2 fruit fly cellular contexts compared by ENCODE assay signal in genomic region chr3R:21330542-21330941, dm6.
TF ChIP-seq lines count a peak whose summit lies in the region.

No protein-coding gene starts in this region.

TF ChIP-seq in whole organism, embryonic, 481 proteins besides CTCF, POLR2A, EP300 and RAD21 (continued from another document and continues in another):
- TF ChIP-seq trh (GFP tag; optimal IDR thresholded peaks at IDR 0.05; lab: Kevin White, UChicago): peak; percentile 23
- TF ChIP-seq CG17385 (GFP tag; optimal IDR thresholded peaks at IDR 0.05; lab: Kevin White, UChicago): peak; percentile 61
- TF ChIP-seq CG31441 (GFP tag; IDR thresholded peaks at IDR 0.05; lab: Robert Waterston, UW): peak; percentile 41; the same call in 1 of the 2 replicates
- TF ChIP-seq CG34376 (GFP tag; optimal IDR thresholded peaks at IDR 0.05; lab: Kevin White, UChicago): no peak
- peak; percentile 61; the same call in 1 of the 2 replicates for TF ChIP-seq ap (GFP tag; IDR thresholded peaks at IDR 0.05; lab: Robert Waterston, UW)
- no peak for TF ChIP-seq CG15479 (GFP tag; optimal IDR thresholded peaks at IDR 0.05; lab: Kevin White, UChicago)
- TF ChIP-seq CG17361 (GFP tag; IDR thresholded peaks at IDR 0.05; lab: Robert Waterston, UW): 0 out of 3 replicates have a peak, but pooled peaks have one; percentile 41
- TF ChIP-seq CG15011 (GFP tag; optimal IDR thresholded peaks at IDR 0.05; lab: Kevin White, UChicago): no peak
- no peak; the same call in 1 of the 2 replicates for TF ChIP-seq sob (GFP tag; IDR thresholded peaks at IDR 0.05; lab: Robert Waterston, UW)
- TF ChIP-seq onecut (GFP tag; IDR thresholded peaks at IDR 0.05; lab: Robert Waterston, UW): peak; percentile 54
- TF ChIP-seq CG10979 (tag; optimal IDR thresholded peaks at IDR 0.05; lab: Kevin White, UChicago): peak; percentile 73
- peak; percentile 17 for TF ChIP-seq CG10462 (GFP tag; optimal IDR thresholded peaks at IDR 0.05; lab: Kevin White, UChicago)
- peak; percentile 60 for TF ChIP-seq CG10959 (GFP tag; IDR thresholded peaks at IDR 0.05; lab: Robert Waterston, UW)
- TF ChIP-seq ftz-f1 (GFP tag; optimal IDR thresholded peaks at IDR 0.05; lab: Kevin White, UChicago): no peak
- peak; percentile 23 to 59 for TF ChIP-seq Hr51 (GFP tag; optimal IDR thresholded peaks at IDR 0.05; lab: Kevin White, UChicago)
- peak; percentile 63 for TF ChIP-seq Hand (GFP tag; optimal IDR thresholded peaks at IDR 0.05; lab: Kevin White, UChicago)
- TF ChIP-seq luna (GFP tag; optimal IDR thresholded peaks at IDR 0.05; lab: Kevin White, UChicago): no peak
- TF ChIP-seq inv (GFP tag; IDR thresholded peaks at IDR 0.05; lab: Robert Waterston, UW; ENCODE audit: partially characterized antibody): no peak
- no peak for TF ChIP-seq CG8944 (GFP tag; optimal IDR thresholded peaks at IDR 0.05; lab: Kevin White, UChicago)
- TF ChIP-seq CG6654 (GFP tag; optimal IDR thresholded peaks at IDR 0.05; lab: Kevin White, UChicago): peak; percentile 1
- no peak for TF ChIP-seq stwl (tag; optimal IDR thresholded peaks at IDR 0.05; lab: Kevin White, UChicago)
- no peak for TF ChIP-seq lmd (GFP tag; IDR thresholded peaks at IDR 0.05; lab: Robert Waterston, UW)
- no peak for TF ChIP-seq B-H2 (GFP tag; optimal IDR thresholded peaks at IDR 0.05; lab: Kevin White, UChicago)
- TF ChIP-seq Side (GFP tag; optimal IDR thresholded peaks at IDR 0.05; lab: Kevin White, UChicago): peak; percentile 39
- peak; percentile 54 for TF ChIP-seq CG2678 (tag; optimal IDR thresholded peaks at IDR 0.05; lab: Kevin White, UChicago)
- TF ChIP-seq CG5953 (GFP tag; IDR thresholded peaks at IDR 0.05; lab: Robert Waterston, UW): no peak
- TF ChIP-seq Rx (GFP tag; IDR thresholded peaks at IDR 0.05; lab: Robert Waterston, UW): no peak
- TF ChIP-seq Oli (tag; optimal IDR thresholded peaks at IDR 0.05; lab: Kevin White, UChicago): peak; percentile 62
- peak; percentile 42 for TF ChIP-seq CG18619 (GFP tag; optimal IDR thresholded peaks at IDR 0.05; lab: Kevin White, UChicago)
- TF ChIP-seq sisA (GFP tag; IDR thresholded peaks at IDR 0.05; lab: Robert Waterston, UW): no peak
- TF ChIP-seq CG10543 (GFP tag; optimal IDR thresholded peaks at IDR 0.05; lab: Kevin White, UChicago): no peak
- no peak for TF ChIP-seq HLHmδ (GFP tag; optimal IDR thresholded peaks at IDR 0.05; lab: Kevin White, UChicago)
- TF ChIP-seq sna (GFP tag; IDR thresholded peaks at IDR 0.05; lab: Robert Waterston, UW; ENCODE audit: partially characterized antibody): no peak
- no peak for TF ChIP-seq lbe (GFP tag; optimal IDR thresholded peaks at IDR 0.05; lab: Kevin White, UChicago)
- peak; percentile 52; the same call in 1 of the 2 replicates for TF ChIP-seq Atf6 (GFP tag; IDR thresholded peaks at IDR 0.05; lab: Robert Waterston, UW)
- TF ChIP-seq kay (GFP tag; optimal IDR thresholded peaks at IDR 0.05; lab: Kevin White, UChicago): no peak
- TF ChIP-seq lov (optimal IDR thresholded peaks at IDR 0.05; lab: Kevin White, UChicago): no peak
- TF ChIP-seq lov (GFP tag; IDR thresholded peaks at IDR 0.05; lab: Robert Waterston, UW): 0 out of 3 replicates have a peak, but pooled peaks have one; percentile 60
- peak; percentile 76 for TF ChIP-seq CG1603 (tag; optimal IDR thresholded peaks at IDR 0.05; lab: Kevin White, UChicago)
- TF ChIP-seq CG13287 (GFP tag; IDR thresholded peaks at IDR 0.05; lab: Robert Waterston, UW; ENCODE audit: partially characterized antibody): no peak
- TF ChIP-seq CG6272 (GFP tag; IDR thresholded peaks at IDR 0.05; lab: Robert Waterston, UW): no peak
- no peak for TF ChIP-seq CG14441 (GFP tag; IDR thresholded peaks at IDR 0.05; lab: Robert Waterston, UW)
- no peak for TF ChIP-seq fru (optimal IDR thresholded peaks at IDR 0.05; lab: Kevin White, UChicago)
- no peak for TF ChIP-seq grn (GFP tag; optimal IDR thresholded peaks at IDR 0.05; lab: Kevin White, UChicago)
- TF ChIP-seq pb (GFP tag; optimal IDR thresholded peaks at IDR 0.05; lab: Kevin White, UChicago): no peak
- 0 out of 3 replicates have a peak, but pooled peaks have one; percentile 37 for TF ChIP-seq CG2889 (GFP tag; IDR thresholded peaks at IDR 0.05; lab: Robert Waterston, UW)
- peak; percentile 68 for TF ChIP-seq CG12219 (GFP tag; optimal IDR thresholded peaks at IDR 0.05; lab: Kevin White, UChicago)
- no peak for TF ChIP-seq pfk (GFP tag; optimal IDR thresholded peaks at IDR 0.05; lab: Kevin White, UChicago)
- TF ChIP-seq D19A (tag; optimal IDR thresholded peaks at IDR 0.05; lab: Kevin White, UChicago): peak; percentile 52
- peak; percentile 56 for TF ChIP-seq CoRest (tag; optimal IDR thresholded peaks at IDR 0.05; lab: Kevin White, UChicago)
- TF ChIP-seq vnd (GFP tag; IDR thresholded peaks at IDR 0.05; lab: Robert Waterston, UW; ENCODE audit: partially characterized antibody): no peak
- TF ChIP-seq CG18262 (tag; optimal IDR thresholded peaks at IDR 0.05; lab: Kevin White, UChicago): peak; percentile 66
- peak; percentile 42 for TF ChIP-seq NC2β (GFP tag; optimal IDR thresholded peaks at IDR 0.05; lab: Kevin White, UChicago)
- TF ChIP-seq CG18011 (GFP tag; optimal IDR thresholded peaks at IDR 0.05; lab: Kevin White, UChicago): no peak
- TF ChIP-seq so (GFP tag; IDR thresholded peaks at IDR 0.05; lab: Robert Waterston, UW): peak; percentile 62; the same call in 2 of the 3 replicates
- TF ChIP-seq CG11504 (tag; optimal IDR thresholded peaks at IDR 0.05; lab: Kevin White, UChicago): no peak
- peak; percentile 4 for TF ChIP-seq wek (GFP tag; optimal IDR thresholded peaks at IDR 0.05; lab: Kevin White, UChicago)
- TF ChIP-seq seq (GFP tag; IDR thresholded peaks at IDR 0.05; lab: Robert Waterston, UW): peak; percentile 58
- 0 out of 3 replicates have a peak, but pooled peaks have one; percentile 15 for TF ChIP-seq tgo (GFP tag; IDR thresholded peaks at IDR 0.05; lab: Robert Waterston, UW)
- no peak for TF ChIP-seq Abd-B (GFP tag; optimal IDR thresholded peaks at IDR 0.05; lab: Kevin White, UChicago)
- peak; percentile 28 for TF ChIP-seq Myb (GFP tag; optimal IDR thresholded peaks at IDR 0.05; lab: Kevin White, UChicago)
- no peak for TF ChIP-seq cad (GFP tag; optimal IDR thresholded peaks at IDR 0.05; lab: Kevin White, UChicago)
- TF ChIP-seq CG17912 (GFP tag; optimal IDR thresholded peaks at IDR 0.05; lab: Kevin White, UChicago): no peak
- no peak for TF ChIP-seq hkb (optimal IDR thresholded peaks at IDR 0.05; lab: Kevin White, UChicago)
- TF ChIP-seq hkb (GFP tag; IDR thresholded peaks at IDR 0.05; lab: Robert Waterston, UW): peak; percentile 64
- peak; percentile 51 for TF ChIP-seq CG13775 (GFP tag; optimal IDR thresholded peaks at IDR 0.05; lab: Kevin White, UChicago)

TF ChIP-seq in whole organism, prepupa, 60 proteins besides CTCF, POLR2A, EP300 and RAD21 (continued from another document):
- TF ChIP-seq dac (GFP tag; optimal IDR thresholded peaks at IDR 0.05; lab: Kevin White, UChicago): no peak
- TF ChIP-seq Hr39 (GFP tag; optimal IDR thresholded peaks at IDR 0.05; lab: Kevin White, UChicago): peak; percentile 62
- no peak for TF ChIP-seq Sox15 (GFP tag; optimal IDR thresholded peaks at IDR 0.05; lab: Kevin White, UChicago)
- TF ChIP-seq cyc (GFP tag; optimal IDR thresholded peaks at IDR 0.05; lab: Kevin White, UChicago): peak; percentile 54
- TF ChIP-seq CG6854 (GFP tag; optimal IDR thresholded peaks at IDR 0.05; lab: Kevin White, UChicago): no peak
- TF ChIP-seq Eip93F (GFP tag; optimal IDR thresholded peaks at IDR 0.05; lab: Kevin White, UChicago): no peak
- TF ChIP-seq achi (GFP tag; optimal IDR thresholded peaks at IDR 0.05; lab: Kevin White, UChicago): peak; percentile 61
- peak; percentile 25 for TF ChIP-seq topi (GFP tag; optimal IDR thresholded peaks at IDR 0.05; lab: Kevin White, UChicago)
- peak; percentile 52 for TF ChIP-seq fd59A (GFP tag; optimal IDR thresholded peaks at IDR 0.05; lab: Kevin White, UChicago)
- TF ChIP-seq CG11902 (GFP tag; optimal IDR thresholded peaks at IDR 0.05; lab: Kevin White, UChicago): no peak
- TF ChIP-seq svp (GFP tag; lab: Kevin White, UChicago): no peak
- peak; percentile 21 for TF ChIP-seq Ets21C (GFP tag; optimal IDR thresholded peaks at IDR 0.05; lab: Kevin White, UChicago)
- TF ChIP-seq CG9139 (GFP tag; optimal IDR thresholded peaks at IDR 0.05; lab: Kevin White, UChicago): no peak
- peak; percentile 38 for TF ChIP-seq OdsH (GFP tag; optimal IDR thresholded peaks at IDR 0.05; lab: Kevin White, UChicago)
- TF ChIP-seq CG6276 (GFP tag; optimal IDR thresholded peaks at IDR 0.05; lab: Kevin White, UChicago): no peak
- TF ChIP-seq CG32006 (GFP tag; optimal IDR thresholded peaks at IDR 0.05; lab: Kevin White, UChicago): peak; percentile 46
- peak; percentile 65 for TF ChIP-seq CG1621 (tag; optimal IDR thresholded peaks at IDR 0.05; lab: Kevin White, UChicago)
- TF ChIP-seq Eip78C (GFP tag; lab: Kevin White, UChicago): peak; percentile 81
- peak; percentile 23 for TF ChIP-seq CG16779 (tag; optimal IDR thresholded peaks at IDR 0.05; lab: Kevin White, UChicago)
- TF ChIP-seq ss (GFP tag; optimal IDR thresholded peaks at IDR 0.05; lab: Kevin White, UChicago): peak; percentile 22 to 59
- peak; percentile 5 for TF ChIP-seq CG4318 (GFP tag; optimal IDR thresholded peaks at IDR 0.05; lab: Kevin White, UChicago)
- TF ChIP-seq Hr4 (GFP tag; optimal IDR thresholded peaks at IDR 0.05; lab: Kevin White, UChicago): peak; percentile 55
- peak; percentile 41 for TF ChIP-seq lz (GFP tag; optimal IDR thresholded peaks at IDR 0.05; lab: Kevin White, UChicago)
- peak; percentile 65 for TF ChIP-seq CG8119 (GFP tag; IDR thresholded peaks at IDR 0.05; lab: Robert Waterston, UW)
- TF ChIP-seq CG11762 (GFP tag; optimal IDR thresholded peaks at IDR 0.05; lab: Kevin White, UChicago; ENCODE audit: insufficient read depth): peak; percentile 9
- TF ChIP-seq CG3919 (GFP tag; optimal IDR thresholded peaks at IDR 0.05; lab: Kevin White, UChicago): no peak
- no peak for TF ChIP-seq fkh (GFP tag; optimal IDR thresholded peaks at IDR 0.05; lab: Kevin White, UChicago)
- no peak for TF ChIP-seq CG11294 (GFP tag; IDR thresholded peaks at IDR 0.05; lab: Robert Waterston, UW)
- peak; percentile 36 for TF ChIP-seq CG8632 (GFP tag; optimal IDR thresholded peaks at IDR 0.05; lab: Kevin White, UChicago)
- TF ChIP-seq dsx (GFP tag; optimal IDR thresholded peaks at IDR 0.05; lab: Kevin White, UChicago; ENCODE audit: poor library complexity, severe bottlenecking): peak; percentile 63
- no peak for TF ChIP-seq fd85E (GFP tag; optimal IDR thresholded peaks at IDR 0.05; lab: Kevin White, UChicago)
- peak; percentile 46 for TF ChIP-seq CG10631 (GFP tag; optimal IDR thresholded peaks at IDR 0.05; lab: Kevin White, UChicago)
- no peak for TF ChIP-seq Lpt (GFP tag; optimal IDR thresholded peaks at IDR 0.05; lab: Kevin White, UChicago)
- TF ChIP-seq salr (GFP tag; optimal IDR thresholded peaks at IDR 0.05; lab: Kevin White, UChicago): peak in 1 of 2 experiments; percentile 23
- TF ChIP-seq CG15336 (GFP tag; IDR thresholded peaks at IDR 0.05; lab: Robert Waterston, UW): peak; percentile 66
- TF ChIP-seq esn (GFP tag; optimal IDR thresholded peaks at IDR 0.05; lab: Kevin White, UChicago): peak; percentile 69
- TF ChIP-seq Sox14 (GFP tag; optimal IDR thresholded peaks at IDR 0.05; lab: Kevin White, UChicago): peak; percentile 45
